Worm (Caenorhabditis elegans) whole organism, early embryonic: ENCODE measurements around the gene T05B9.2.
A peak's percentile ranks its signal among the peaks of the same experiment; 100 is the strongest.

Experiments
- B0310.2 ChIP-seq: sonication (generic microtip); optimal IDR thresholded peaks from 2 replicates; lab custom pipeline; 2016; ENCODE audit warnings: mild to moderate bottlenecking, missing genetic modification characterization, missing compliant biosample characterization
- F13C5.2 ChIP-seq: sonication (generic microtip); optimal IDR thresholded peaks from 2 replicates; lab custom pipeline; 2017; ENCODE audit warnings: mild to moderate bottlenecking, missing genetic modification characterization, inconsistent platforms, missing compliant biosample characterization
- aly-1 ChIP-seq: sonication (generic microtip); optimal IDR thresholded peaks from 2 replicates; lab custom pipeline; 2016; ENCODE audit warnings: missing genetic modification characterization, missing compliant biosample characterization
- ama-1 ChIP-seq: fragments of 150-350 bp; optimal IDR thresholded peaks from 2 replicates; lab custom pipeline; 2014
- ceh-13 ChIP-seq: fragments of 200-800 bp; sonication (Bioruptor generic); optimal IDR thresholded peaks from 2 replicates; lab custom pipeline; 2018; ENCODE audit warnings: mild to moderate bottlenecking, missing genetic modification characterization, missing compliant biosample characterization
- ceh-36 ChIP-seq: sonication (generic microtip); optimal IDR thresholded peaks from 2 replicates; lab custom pipeline; 2016; ENCODE audit warnings: missing genetic modification characterization, inconsistent platforms, missing compliant biosample characterization
- ets-7 ChIP-seq: sonication (generic microtip); optimal IDR thresholded peaks from 2 replicates; lab custom pipeline; 2016; ENCODE audit warnings: missing genotype, missing genetic modification characterization, missing compliant biosample characterization
- flt-1 ChIP-seq: fragments of 200-800 bp; sonication (Bioruptor generic); IDR thresholded peaks from 2 replicates; pipeline ENCODE4 v1.3.6; 2022; ENCODE audit warnings: missing genetic modification characterization, missing compliant biosample characterization
- hmbx-1 ChIP-seq: sonication (generic microtip); optimal IDR thresholded peaks from 2 replicates; lab custom pipeline; 2016; ENCODE audit warnings: mild to moderate bottlenecking, missing genetic modification characterization, missing compliant biosample characterization
- hmg-4 ChIP-seq: fragments of 200-800 bp; sonication (Bioruptor generic); optimal IDR thresholded peaks from 2 replicates; lab custom pipeline; 2018; ENCODE audit warnings: mild to moderate bottlenecking, missing genetic modification characterization, missing compliant biosample characterization
- hnd-1 ChIP-seq: sonication (generic microtip); optimal IDR thresholded peaks from 2 replicates; lab custom pipeline; 2016; ENCODE audit warnings: missing genetic modification characterization, missing compliant biosample characterization
- pes-1 ChIP-seq: fragments of 200-800 bp; sonication (Bioruptor generic); IDR thresholded peaks from 2 replicates; pipeline ENCODE4 v1.3.6; 2022; ENCODE audit warnings: missing genetic modification reagents, missing genetic modification characterization, missing compliant biosample characterization
- scrt-1 ChIP-seq: fragments of 200-800 bp; sonication (Bioruptor generic); IDR thresholded peaks from 2 replicates; pipeline ENCODE4 v1.3.6; 2022; ENCODE audit warnings: missing genetic modification characterization, missing compliant biosample characterization
- sea-1 ChIP-seq: fragments of 200-800 bp; sonication (Bioruptor generic); conservative IDR thresholded peaks from 2 replicates; pipeline ENCODE4 v1.3.6; 2022; ENCODE audit warnings: missing genetic modification characterization, missing compliant biosample characterization
- tbx-11 ChIP-seq: fragments of 200-800 bp; sonication (Bioruptor generic); IDR thresholded peaks from 2 replicates; pipeline ENCODE4 v1.3.6; 2022; ENCODE audit warnings: missing genetic modification characterization, missing compliant biosample characterization
- tbx-37 ChIP-seq: fragments of 200-800 bp; sonication (Bioruptor generic); conservative IDR thresholded peaks from 2 replicates; pipeline ENCODE4 v1.3.6; 2022; ENCODE audit warnings: missing genetic modification reagents, missing genetic modification characterization, missing compliant biosample characterization
- tra-4 ChIP-seq: sonication (generic microtip); optimal IDR thresholded peaks from 2 replicates; lab custom pipeline; 2017; ENCODE audit warnings: missing genetic modification characterization, missing compliant biosample characterization

Gene T05B9.2

DNA sequence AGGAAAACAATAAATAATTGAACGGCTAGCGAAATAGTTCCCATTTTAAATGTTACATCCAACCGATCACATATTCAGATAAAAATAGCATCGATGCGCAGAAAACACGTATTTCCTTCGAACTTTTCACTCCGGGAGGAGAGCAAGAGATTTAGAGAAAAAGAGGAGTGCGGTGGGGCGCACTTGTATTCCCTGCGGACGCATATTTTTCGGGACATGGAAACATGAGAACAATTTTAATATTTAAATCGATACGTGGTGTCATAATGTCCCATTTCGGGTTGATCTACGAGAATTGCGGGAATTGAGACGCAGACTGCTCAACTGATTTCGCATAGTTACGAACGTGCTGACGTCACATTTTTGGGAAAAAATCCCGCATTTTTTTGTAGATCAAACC lies 37.8 kb downstream of the T05B9.2 start, which contains the start of gene C47G2.4:
TSS of gene C47G2.4 (minus strand) at position 174 of the 400 bp plus-strand sequence.
- TF ChIP-seq F13C5.2 (peak; percentile 4), flt-1 (GFP tag; lab: Robert Waterston, UW) (no peak)

ce11 chrII:11297217-11297738 lies 41.6 kb downstream of the T05B9.2 start, which contains the start of gene saps-1:
TSS of gene saps-1 (plus strand) at chrII:11297688.
- TF ChIP-seq tra-4 (no peak), sea-1 (GFP tag; lab: Robert Waterston, UW) (no peak)

DNA sequence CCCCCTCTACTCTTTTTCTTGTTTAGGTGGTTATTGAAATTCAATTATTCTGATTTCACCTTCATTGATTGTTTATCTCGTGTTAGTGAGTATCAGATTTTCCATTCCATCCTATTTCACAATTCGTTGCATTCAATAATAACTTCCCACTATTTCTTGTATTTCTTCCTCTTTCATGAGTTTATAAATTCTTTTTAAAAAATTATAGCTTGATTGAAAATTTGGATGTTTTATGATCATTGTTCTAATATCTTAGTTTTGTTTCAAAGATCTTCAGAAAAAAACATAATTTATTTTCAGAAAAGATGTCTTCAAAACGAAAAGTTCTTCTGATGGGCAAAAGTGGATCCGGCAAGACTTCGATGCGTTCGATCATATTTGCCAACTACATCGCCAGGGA lies 45.4 kb downstream of the T05B9.2 start, which contains the start of gene raga-1:
TSS of gene raga-1 (plus strand) at position 301 of the 400 bp plus-strand sequence.
- TF ChIP-seq tbx-11 (GFP tag; lab: Robert Waterston, UW) (no peak), ama-1 (lab: Kevin White, UChicago) (no peak), tra-4 (no peak), hmg-4 (GFP tag; lab: Kevin White, UChicago) (no peak), aly-1 (no peak), B0310.2 (tag; lab: Kevin White, UChicago) (no peak), F13C5.2 (no peak), hmbx-1 (tag; lab: Kevin White, UChicago) (no peak), flt-1 (GFP tag; lab: Robert Waterston, UW) (no peak), ceh-13 (GFP tag; lab: Kevin White, UChicago) (no peak), scrt-1 (GFP tag; lab: Robert Waterston, UW) (no peak), ceh-36 (tag; lab: Kevin White, UChicago) (no peak), hnd-1 (tag; lab: Kevin White, UChicago) (no peak), tbx-37 (no peak), pes-1 (GFP tag; lab: Robert Waterston, UW) (no peak), ets-7 (tag; lab: Kevin White, UChicago) (no peak), sea-1 (GFP tag; lab: Robert Waterston, UW) (no peak)

ce11 chrII:11302591-11302990 lies 47.0 kb downstream of the T05B9.2 start, which contains the start of gene samp-1:
TSS of gene samp-1 (plus strand) at chrII:11302891.
- TF ChIP-seq F13C5.2 (no peak), pes-1 (GFP tag; lab: Robert Waterston, UW) (no peak), aly-1 (no peak), ama-1 (lab: Kevin White, UChicago) (no peak), ceh-36 (tag; lab: Kevin White, UChicago) (no peak), sea-1 (GFP tag; lab: Robert Waterston, UW) (no peak), hnd-1 (tag; lab: Kevin White, UChicago) (no peak), flt-1 (GFP tag; lab: Robert Waterston, UW) (no peak), ets-7 (tag; lab: Kevin White, UChicago) (no peak), B0310.2 (tag; lab: Kevin White, UChicago) (no peak), scrt-1 (GFP tag; lab: Robert Waterston, UW) (no peak)

- no peak for TF ChIP-seq sea-1 (GFP tag; lab: Robert Waterston, UW)
- no peak for TF ChIP-seq ceh-36 (tag; lab: Kevin White, UChicago)
- TF ChIP-seq tbx-11 (GFP tag; lab: Robert Waterston, UW), result no peak
- no peak for TF ChIP-seq pes-1 (GFP tag; lab: Robert Waterston, UW)
- TF ChIP-seq tbx-37, result no peak
- no peak for TF ChIP-seq hmbx-1 (tag; lab: Kevin White, UChicago)
- TF ChIP-seq tra-4, result no peak
- no peak for TF ChIP-seq scrt-1 (GFP tag; lab: Robert Waterston, UW)
- TF ChIP-seq hmg-4 (GFP tag; lab: Kevin White, UChicago), result no peak
- TF ChIP-seq ets-7 (tag; lab: Kevin White, UChicago), result no peak
- no peak for TF ChIP-seq ceh-13 (GFP tag; lab: Kevin White, UChicago)
- no peak for TF ChIP-seq ama-1 (lab: Kevin White, UChicago)
- TF ChIP-seq hnd-1 (tag; lab: Kevin White, UChicago), result no peak
- TF ChIP-seq flt-1 (GFP tag; lab: Robert Waterston, UW), result no peak
- no peak for TF ChIP-seq F13C5.2
- no peak for TF ChIP-seq aly-1
Measured at ce11 chrII:11305627-11306449, 50.2 kb downstream of the T05B9.2 start, which contains the start of gene rsf-1. TSS of gene rsf-1 (plus strand) at chrII:11306399.

DNA sequence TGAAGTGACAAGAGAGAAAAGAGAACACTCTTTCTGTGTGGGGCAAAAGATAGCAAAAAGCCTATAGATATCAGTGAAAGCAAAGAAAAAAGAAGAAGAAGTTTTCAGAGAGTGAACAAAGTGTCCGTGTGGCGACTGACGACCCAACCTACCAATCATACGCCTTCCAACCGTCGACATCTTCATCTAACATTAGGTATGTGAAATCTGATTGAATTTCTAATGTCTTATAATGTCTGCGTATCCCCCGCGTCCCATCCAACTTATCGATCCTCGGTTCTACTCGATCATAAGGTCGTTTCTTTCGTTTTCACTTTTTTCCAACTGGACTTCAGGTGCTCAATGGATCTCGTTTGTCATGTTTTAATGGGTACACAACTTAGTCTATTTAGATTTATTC lies 51.7 kb downstream of the T05B9.2 start:
- TF ChIP-seq hnd-1 (tag; lab: Kevin White, UChicago) (no peak), hmg-4 (GFP tag; lab: Kevin White, UChicago) (no peak), tbx-37 (no peak), ama-1 (lab: Kevin White, UChicago) (no peak), tbx-11 (GFP tag; lab: Robert Waterston, UW) (no peak), ceh-13 (GFP tag; lab: Kevin White, UChicago) (no peak), flt-1 (GFP tag; lab: Robert Waterston, UW) (no peak), ceh-36 (tag; lab: Kevin White, UChicago) (no peak), aly-1 (no peak), tra-4 (no peak), hmbx-1 (tag; lab: Kevin White, UChicago) (no peak), F13C5.2 (no peak), ets-7 (tag; lab: Kevin White, UChicago) (no peak), sea-1 (GFP tag; lab: Robert Waterston, UW) (no peak), scrt-1 (GFP tag; lab: Robert Waterston, UW) (no peak), pes-1 (GFP tag; lab: Robert Waterston, UW) (no peak), B0310.2 (tag; lab: Kevin White, UChicago) (no peak)

DNA sequence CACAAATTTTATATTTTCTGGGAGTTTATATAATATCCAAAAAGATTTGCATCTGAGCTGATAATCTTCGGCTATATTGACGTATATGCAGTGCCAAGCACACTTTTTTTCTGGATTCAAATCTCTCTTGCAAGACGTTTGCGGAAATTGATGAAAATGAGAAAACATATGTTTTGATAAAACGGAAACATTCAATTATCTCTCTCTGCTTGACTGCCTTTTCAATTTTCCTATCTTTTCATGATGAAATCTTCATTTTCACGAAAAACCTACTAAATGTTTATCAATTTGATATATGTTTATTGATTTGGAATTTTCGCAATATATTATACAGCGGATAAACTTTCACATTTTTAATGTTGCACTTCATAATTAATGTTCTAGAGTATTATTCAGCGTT lies 52.3 kb downstream of the T05B9.2 start:
- TF ChIP-seq ama-1 (lab: Kevin White, UChicago) (no peak), scrt-1 (GFP tag; lab: Robert Waterston, UW) (no peak), F13C5.2 (no peak), hmbx-1 (tag; lab: Kevin White, UChicago) (no peak), tbx-37 (no peak)
